Worm (Caenorhabditis elegans) whole organism, L3 larva: ENCODE measurements around the gene C15H7.4.
A peak's percentile ranks its signal among the peaks of the same experiment; 100 is the strongest.

Experiments used
- R02D3.7 ChIP-seq: fragments of 150-350 bp; optimal IDR thresholded peaks from 2 replicates; lab custom pipeline; 2014; ENCODE audit warnings: missing biosample characterization, missing genetic modification characterization
- ZK546.5 ChIP-seq: sonication (generic microtip); optimal IDR thresholded peaks from 2 replicates; lab custom pipeline; 2017; ENCODE audit warnings: missing biosample characterization, missing genetic modification characterization
- aly-2 ChIP-seq: fragments of 150-350 bp; optimal IDR thresholded peaks from 2 replicates; lab custom pipeline; 2014; ENCODE audit warnings: missing biosample characterization, missing genetic modification characterization
- ama-1 ChIP-seq: fragments of 150-350 bp; optimal IDR thresholded peaks from 2 replicates; lab custom pipeline; 2018
- ceh-16 ChIP-seq: sonication (generic microtip); optimal IDR thresholded peaks from 2 replicates; lab custom pipeline; 2017; ENCODE audit warnings: missing biosample characterization, missing genetic modification characterization
- ceh-28 ChIP-seq: fragments of 150-350 bp; optimal IDR thresholded peaks from 2 replicates; lab custom pipeline; 2014; ENCODE audit warnings: missing biosample characterization, missing genetic modification reagents, missing genetic modification characterization
- ceh-82 ChIP-seq: fragments of 150-350 bp; optimal IDR thresholded peaks from 2 replicates; lab custom pipeline; 2014; ENCODE audit warnings: missing biosample characterization, missing genetic modification characterization
- ceh-9 ChIP-seq: sonication (generic microtip); optimal IDR thresholded peaks from 2 replicates; lab custom pipeline; 2018; ENCODE audit warnings: missing biosample characterization, missing genetic modification characterization
- daf-12 ChIP-seq: fragments of 150-350 bp; optimal IDR thresholded peaks from 2 replicates; lab custom pipeline; 2014; ENCODE audit warnings: missing biosample characterization, missing genetic modification reagents, missing genetic modification characterization
- egl-27 ChIP-seq: sonication (generic microtip); optimal IDR thresholded peaks from 4 replicates; lab custom pipeline; 2017; ENCODE audit warnings: missing biosample characterization, missing genetic modification reagents, missing genetic modification characterization
- egl-5 ChIP-seq: fragments of 150-350 bp; optimal IDR thresholded peaks from 2 replicates; lab custom pipeline; 2017; ENCODE audit warnings: missing biosample characterization, missing genetic modification reagents, missing genetic modification characterization, inconsistent platforms
- elt-1 ChIP-seq: fragments of 150-350 bp; optimal IDR thresholded peaks from 2 replicates; lab custom pipeline; 2014; ENCODE audit warnings: missing biosample characterization, missing genetic modification characterization
- elt-2 ChIP-seq: sonication (generic microtip); optimal IDR thresholded peaks from 2 replicates; lab custom pipeline; 2016; ENCODE audit warnings: missing genetic modification reagents, mild to moderate bottlenecking, missing genetic modification characterization, missing compliant biosample characterization
- elt-3 ChIP-seq, 3 experiments: fragments of 150-350 bp in 1 of 3; sonication (generic microtip) in 2 of 3; optimal IDR thresholded peaks; 2 replicates in 2 of 3; 4 replicates in 1 of 3; lab custom pipeline; 2014 to 2017; ENCODE audit warnings: missing biosample characterization in 3 of 3, missing genetic modification characterization in 3 of 3
- eor-1 ChIP-seq, 2 experiments: fragments of 150-350 bp; optimal IDR thresholded peaks; 2 replicates each; lab custom pipeline; 2014 to 2018; ENCODE audit warnings: missing biosample characterization in 2 of 2, missing genetic modification characterization in 2 of 2
- fkh-10 ChIP-seq: sonication (generic microtip); optimal IDR thresholded peaks from 2 replicates; lab custom pipeline; 2017; ENCODE audit warnings: missing biosample characterization, missing genetic modification reagents, missing genetic modification characterization
- fkh-2 ChIP-seq: fragments of 150-350 bp; optimal IDR thresholded peaks from 2 replicates; lab custom pipeline; 2014; ENCODE audit warnings: missing biosample characterization, missing genetic modification reagents, missing genetic modification characterization
- fos-1 ChIP-seq: fragments of 150-350 bp; optimal IDR thresholded peaks from 2 replicates; lab custom pipeline; 2014; ENCODE audit warnings: missing biosample characterization, missing genetic modification characterization
- hmg-11 ChIP-seq: sonication (generic microtip); optimal IDR thresholded peaks from 2 replicates; lab custom pipeline; 2016; ENCODE audit warnings: missing genetic modification characterization, missing compliant biosample characterization
- jun-1 ChIP-seq: fragments of 150-350 bp; optimal IDR thresholded peaks from 2 replicates; lab custom pipeline; 2014; ENCODE audit warnings: missing biosample characterization, missing genetic modification reagents, missing genetic modification characterization
- lin-15B ChIP-seq: fragments of 150-350 bp; optimal IDR thresholded peaks from 2 replicates; lab custom pipeline; 2014; ENCODE audit warnings: missing biosample characterization, missing genetic modification characterization
- lin-39 ChIP-seq: fragments of 150-350 bp; optimal IDR thresholded peaks from 2 replicates; lab custom pipeline; 2018; ENCODE audit warnings: missing biosample characterization, missing genetic modification reagents, missing genetic modification characterization
- lsy-12 ChIP-seq: sonication (generic microtip); optimal IDR thresholded peaks from 2 replicates; lab custom pipeline; 2016; ENCODE audit warnings: mild to moderate bottlenecking, missing genetic modification characterization, missing compliant biosample characterization
- mdl-1 ChIP-seq: fragments of 150-350 bp; optimal IDR thresholded peaks from 2 replicates; lab custom pipeline; 2014; ENCODE audit warnings: missing biosample characterization, missing genetic modification characterization
- mml-1 ChIP-seq: fragments of 150-350 bp; sonication (generic microtip); optimal IDR thresholded peaks from 3 replicates; lab custom pipeline; 2014; ENCODE audit warnings: missing biosample characterization, missing genetic modification characterization
- nfya-1 ChIP-seq: sonication (generic microtip); optimal IDR thresholded peaks from 2 replicates; lab custom pipeline; 2017; ENCODE audit warnings: missing genetic modification characterization, mild to moderate bottlenecking, missing compliant biosample characterization, antibody characterized with exemption, moderate library complexity; ENCODE audit not compliant: insufficient read depth
- nhr-11 ChIP-seq: fragments of 150-350 bp; optimal IDR thresholded peaks from 2 replicates; lab custom pipeline; 2014; ENCODE audit warnings: missing biosample characterization, missing genetic modification characterization
- nhr-12 ChIP-seq: fragments of 150-350 bp; optimal IDR thresholded peaks from 2 replicates; lab custom pipeline; 2014; ENCODE audit warnings: missing biosample characterization, missing genetic modification characterization
- nhr-23 ChIP-seq: fragments of 150-350 bp; optimal IDR thresholded peaks from 2 replicates; lab custom pipeline; 2014; ENCODE audit warnings: missing biosample characterization, missing genetic modification reagents, missing genetic modification characterization
- nhr-237 ChIP-seq: fragments of 150-350 bp; optimal IDR thresholded peaks from 2 replicates; lab custom pipeline; 2014; ENCODE audit warnings: missing biosample characterization, missing genetic modification characterization
- nhr-25 ChIP-seq: sonication (generic microtip); optimal IDR thresholded peaks from 2 replicates; lab custom pipeline; 2017; ENCODE audit warnings: missing biosample characterization, missing genetic modification characterization
- nhr-28 ChIP-seq: fragments of 150-350 bp; optimal IDR thresholded peaks from 2 replicates; lab custom pipeline; 2014; ENCODE audit warnings: missing biosample characterization, missing genetic modification characterization
- nhr-43 ChIP-seq: sonication (generic microtip); optimal IDR thresholded peaks from 2 replicates; lab custom pipeline; 2016; ENCODE audit warnings: mild to moderate bottlenecking, missing genetic modification characterization, missing compliant biosample characterization; ENCODE audit not compliant: poor library complexity, severe bottlenecking
- nhr-67 ChIP-seq: fragments of 150-350 bp; optimal IDR thresholded peaks from 2 replicates; lab custom pipeline; 2014; ENCODE audit warnings: missing biosample characterization, missing genetic modification characterization
- nhr-76 ChIP-seq: fragments of 150-350 bp; sonication (generic microtip); optimal IDR thresholded peaks from 5 replicates; lab custom pipeline; 2014; ENCODE audit warnings: missing biosample characterization, missing genetic modification characterization
- nhr-77 ChIP-seq: fragments of 150-350 bp; optimal IDR thresholded peaks from 2 replicates; lab custom pipeline; 2014; ENCODE audit warnings: missing biosample characterization, missing genetic modification characterization
- pha-4 ChIP-seq: fragments of 150-350 bp; optimal IDR thresholded peaks from 2 replicates; lab custom pipeline; 2014; ENCODE audit warnings: missing biosample characterization, missing genetic modification reagents, missing genetic modification characterization
- pqm-1 ChIP-seq: fragments of 150-350 bp; optimal IDR thresholded peaks from 2 replicates; lab custom pipeline; 2017; ENCODE audit warnings: missing biosample characterization, missing genetic modification characterization, inconsistent platforms
- sea-2 ChIP-seq: fragments of 150-350 bp; sonication (generic microtip); optimal IDR thresholded peaks from 4 replicates; lab custom pipeline; 2014; ENCODE audit warnings: missing biosample characterization, missing genetic modification reagents, missing genetic modification characterization
- skn-1 ChIP-seq: fragments of 150-350 bp; optimal IDR thresholded peaks from 2 replicates; lab custom pipeline; 2014; ENCODE audit warnings: missing biosample characterization, missing genetic modification characterization
- snpc-4 ChIP-seq: fragments of 150-350 bp; optimal IDR thresholded peaks from 2 replicates; lab custom pipeline; 2014; ENCODE audit warnings: missing biosample characterization, missing genetic modification characterization
- tbx-2 ChIP-seq: sonication (generic microtip); optimal IDR thresholded peaks from 2 replicates; lab custom pipeline; 2016; ENCODE audit warnings: mild to moderate bottlenecking, missing genetic modification characterization, missing compliant biosample characterization
- unc-39 ChIP-seq: sonication (generic microtip); optimal IDR thresholded peaks from 4 replicates; lab custom pipeline; 2017; ENCODE audit warnings: missing biosample characterization, missing genetic modification characterization
- unc-62 ChIP-seq: fragments of 150-350 bp; sonication (generic microtip); optimal IDR thresholded peaks from 4 replicates; lab custom pipeline; 2014; ENCODE audit warnings: missing biosample characterization, missing genetic modification reagents, missing genetic modification characterization
- zag-1 ChIP-seq: fragments of 150-350 bp; optimal IDR thresholded peaks from 2 replicates; lab custom pipeline; 2014; ENCODE audit warnings: missing biosample characterization, missing genetic modification characterization
- ztf-11 ChIP-seq: fragments of 150-350 bp; optimal IDR thresholded peaks from 2 replicates; lab custom pipeline; 2014; ENCODE audit warnings: missing biosample characterization, missing genetic modification characterization
- ztf-4 ChIP-seq: fragments of 150-350 bp; optimal IDR thresholded peaks from 2 replicates; lab custom pipeline; 2014; ENCODE audit warnings: missing biosample characterization, missing genetic modification characterization

Gene C15H7.4

ce11 chrIII:9667591-9668265, 12.0 kb upstream of the C15H7.4 start, which contains the start of gene C07A9.9:
C07A9.9 (minus strand) TSS chrIII:9667641.
- TF ChIP-seq elt-2 (tag; lab: Kevin White, UChicago) (peak; percentile 81), ama-1 (no peak), egl-27 (tag; lab: Kevin White, UChicago) (peak; percentile 39), fkh-2 (tag; lab: Kevin White, UChicago) (no peak), ceh-9 (no peak), mdl-1 (tag; lab: Kevin White, UChicago) (peak; percentile 35), hmg-11 (tag; lab: Kevin White, UChicago) (peak; percentile 97), lsy-12 (tag; lab: Kevin White, UChicago) (peak; percentile 26), ceh-16 (tag; lab: Kevin White, UChicago) (no peak), lin-39 (tag; lab: Kevin White, UChicago) (peak; percentile 97), aly-2 (tag; lab: Kevin White, UChicago) (no peak), nhr-28 (no peak), nhr-77 (tag; lab: Kevin White, UChicago) (no peak), nhr-23 (tag; lab: Kevin White, UChicago) (peak; percentile 35), nhr-76 (no peak), mml-1 (tag; lab: Kevin White, UChicago) (no peak), unc-62 (peak; percentile 31), nfya-1 (peak; percentile 89), ztf-4 (tag; lab: Kevin White, UChicago) (no peak), daf-12 (tag; lab: Kevin White, UChicago) (no peak), zag-1 (tag; lab: Kevin White, UChicago) (no peak), jun-1 (tag; lab: Kevin White, UChicago) (peak; percentile 34), pha-4 (peak; percentile 70), nhr-25 (peak; percentile 65), tbx-2 (tag; lab: Kevin White, UChicago) (peak; percentile 50), sea-2 (no peak), ZK546.5 (tag; lab: Kevin White, UChicago) (no peak), pqm-1 (peak; percentile 24), unc-39 (tag; lab: Kevin White, UChicago) (no peak), elt-3 (tag; optimal IDR thresholded peaks at IDR 0.05; lab: Kevin White, UChicago) (no peak), nhr-237 (no peak), ceh-28 (tag; lab: Kevin White, UChicago) (peak; percentile 31), nhr-11 (tag; lab: Kevin White, UChicago) (no peak), egl-5 (tag; lab: Kevin White, UChicago) (peak; percentile 27), fkh-10 (GFP tag; lab: Kevin White, UChicago) (peak; percentile 33), snpc-4 (peak; percentile 53), skn-1 (tag; lab: Kevin White, UChicago) (no peak), lin-15B (peak; percentile 32), fos-1 (no peak), ceh-82 (no peak), R02D3.7 (tag; lab: Kevin White, UChicago) (no peak), nhr-12 (tag; lab: Kevin White, UChicago) (no peak), elt-1 (peak; percentile 63), eor-1 (tag; optimal IDR thresholded peaks at IDR 0.05; lab: Kevin White, UChicago) (no peak), nhr-67 (tag; lab: Kevin White, UChicago) (no peak), ztf-11 (no peak), nhr-43 (tag; lab: Kevin White, UChicago) (peak; percentile 46)
